Fruit fly (Drosophila melanogaster): Measurements from ENCODE around the gene CG6839.

dm6 chr3L:18949137-18949536 lies 31.8 kb downstream of the CG6839 start:
- TF ChIP-seq psq (optimal IDR thresholded peaks at IDR 0.05) (no peak), EcR (GFP tag; optimal IDR thresholded peaks at IDR 0.05) (no peak)
